Fruit fly (Drosophila melanogaster) S2 (cell line): ENCODE data around the gene miple2.

Experiments used
- CG8478 ChIP-seq: fragments of >200 bp; optimal IDR thresholded peaks from 2 replicates; lab custom pipeline; 2018
- CTCF ChIP-seq, 2 experiments: fragments of >200 bp; optimal IDR thresholded peaks; 2 replicates each; lab custom pipeline; 2018

DNA sequence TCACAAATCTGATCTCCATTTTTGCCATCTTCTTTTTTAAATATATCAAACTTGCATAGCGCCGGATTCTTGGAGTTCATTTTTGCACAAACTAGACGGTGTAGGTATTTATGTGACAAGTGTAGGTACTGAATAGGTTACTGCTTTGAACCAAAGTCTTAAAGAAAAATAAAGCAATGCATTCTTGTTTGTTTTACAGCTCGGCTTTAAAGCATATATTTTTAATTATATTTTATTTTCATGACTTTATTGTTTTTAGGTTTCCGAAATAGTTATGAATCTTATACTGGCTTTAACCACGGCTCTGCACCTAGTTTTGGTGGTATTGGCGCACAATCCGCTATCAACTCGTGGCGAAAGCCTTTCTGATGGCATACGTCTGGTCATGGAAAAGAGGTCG is 2.3 kb downstream of the miple2 start, which contains the start of gene CG32845:
- TF ChIP-seq CG8478 (lab: Kevin White, UChicago) (no peak), CTCF (optimal IDR thresholded peaks at IDR 0.05; lab: Kevin White, UChicago) (no peak)
